Worm (Caenorhabditis elegans): ENCODE data around the gene ets-6.

Gene ets-6

DNA sequence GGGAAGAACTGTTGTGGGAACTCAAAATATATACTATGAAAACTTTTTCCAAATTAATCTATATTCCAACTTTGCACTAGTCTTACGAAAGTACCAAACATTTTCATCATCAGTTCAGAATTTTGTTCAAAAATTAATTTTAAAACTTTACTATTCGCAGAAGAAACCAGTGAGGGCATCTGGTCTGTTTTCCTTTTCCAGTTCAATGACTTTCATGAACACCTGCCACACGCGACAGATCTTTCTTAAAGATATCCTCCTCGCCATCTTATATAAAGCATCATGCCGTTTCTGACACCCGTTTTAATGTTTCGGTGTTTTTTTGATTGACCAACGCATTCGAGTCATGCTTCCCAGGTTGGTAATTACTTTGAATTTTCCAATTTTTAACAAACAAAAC, 47.4 kb downstream of the ets-6 start, which contains the start of gene C54F6.3 (continued):
- TF ChIP-seq lin-15B (tag; optimal IDR thresholded peaks at IDR 0.05) (no peak), ceh-62 (tag; optimal IDR thresholded peaks at IDR 0.05) (no peak), nhr-25 (tag; optimal IDR thresholded peaks at IDR 0.05; ENCODE audit: borderline replicate concordance, insufficient read depth) (no peak)

DNA sequence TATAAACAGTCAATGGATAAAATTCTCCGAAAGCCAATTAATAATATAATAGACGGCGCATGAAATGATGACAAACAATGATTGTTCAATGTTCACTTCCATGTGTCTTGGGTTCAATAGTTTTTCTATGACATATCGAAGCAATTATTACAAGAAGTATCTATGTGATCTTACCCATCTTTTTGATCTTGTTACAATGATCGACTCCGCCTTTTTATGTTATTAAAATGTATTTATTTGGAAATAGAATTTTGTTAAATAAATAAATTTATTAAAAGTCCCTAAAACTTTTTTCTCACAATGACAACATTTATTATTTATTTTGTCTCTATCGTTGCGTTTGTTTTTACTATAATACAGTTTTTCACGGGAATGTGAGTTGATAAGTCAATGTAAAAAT, 50.5 kb downstream of the ets-6 start, which contains the start of gene swt-2:
Gene swt-2 (plus strand): TSS at position 301 of the 400 bp plus-strand sequence.
- TF ChIP-seq lir-3 (tag; optimal IDR thresholded peaks at IDR 0.05) (no peak), gei-8 (GFP tag; optimal IDR thresholded peaks at IDR 0.05) (no peak), F10B5.3 (tag; optimal IDR thresholded peaks at IDR 0.05) (no peak), F37D6.2 (tag; optimal IDR thresholded peaks at IDR 0.05) (no peak), egl-43 (GFP tag; IDR thresholded peaks at IDR 0.05) (no peak), snpc-1.2 (GFP tag; IDR thresholded peaks at IDR 0.05) (no peak), lsy-2 (tag; optimal IDR thresholded peaks at IDR 0.05) (no peak)

DNA sequence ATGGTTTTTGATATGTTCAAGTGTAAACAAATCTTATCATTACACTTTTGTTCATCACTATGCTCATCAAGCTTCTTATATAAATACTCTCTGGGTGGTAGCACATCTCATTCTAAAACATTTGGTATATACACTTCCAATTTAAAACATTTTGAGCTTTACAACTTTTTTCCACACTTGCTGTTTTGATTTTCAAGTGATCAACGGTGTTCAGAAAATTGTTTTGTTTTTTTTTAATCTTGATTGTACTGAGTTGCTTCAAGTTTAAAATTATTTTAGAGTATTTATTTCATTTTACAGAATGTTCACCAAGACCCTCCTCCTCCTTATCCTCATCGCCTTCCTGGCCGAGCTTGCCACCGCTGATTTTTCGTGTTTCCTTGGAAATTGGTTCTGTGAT, 51.5 kb downstream of the ets-6 start, which contains the start of gene C54F6.5:
Gene C54F6.5 (plus strand): TSS at position 301 of the 400 bp plus-strand sequence.
- TF ChIP-seq aly-2 (tag; optimal IDR thresholded peaks at IDR 0.05) (no peak), F10B5.3 (tag; optimal IDR thresholded peaks at IDR 0.05) (no peak), F26F4.8 (GFP tag; conservative IDR thresholded peaks at IDR 0.05) (no peak), skn-1 (tag; optimal IDR thresholded peaks at IDR 0.05) (no peak), ceh-20 (GFP tag; IDR thresholded peaks at IDR 0.05) (no peak), ama-1 (optimal IDR thresholded peaks at IDR 0.05) (no peak), vab-7 (GFP tag; IDR thresholded peaks at IDR 0.05) (no peak), php-3 (GFP tag; IDR thresholded peaks at IDR 0.05) (no peak), egl-27 (tag; optimal IDR thresholded peaks at IDR 0.05) (no peak), gei-8 (GFP tag; optimal IDR thresholded peaks at IDR 0.05) (no peak), zip-2 (tag; optimal IDR thresholded peaks at IDR 0.05) (no peak), nhr-237 (tag; optimal IDR thresholded peaks at IDR 0.05) (no peak), spr-1 (tag; optimal IDR thresholded peaks at IDR 0.05) (no peak), mep-1 (tag; optimal IDR thresholded peaks at IDR 0.05) (no peak), ceh-62 (tag; optimal IDR thresholded peaks at IDR 0.05) (no peak)
